Fruit fly (Drosophila melanogaster) whole organism, prepupa: ENCODE data around the gene bero.

Experiments
- CG1621 ChIP-seq: fragments of 200-800 bp; sonication (Bioruptor generic); optimal IDR thresholded peaks from 3 replicates; lab custom pipeline; 2018; ENCODE audit warnings: missing biosample characterization, mild to moderate bottlenecking, missing genetic modification characterization
- CG3032 ChIP-seq: fragments of 200-800 bp; optimal IDR thresholded peaks from 2 replicates; lab custom pipeline; 2019; ENCODE audit warnings: missing biosample characterization, mild to moderate bottlenecking, missing genetic modification characterization, moderate library complexity
- CG3919 ChIP-seq: fragments of 200-800 bp; sonication (Bioruptor generic); optimal IDR thresholded peaks from 3 replicates; lab custom pipeline; 2016; ENCODE audit warnings: missing biosample characterization, missing genetic modification characterization
- CG6276 ChIP-seq: fragments of 200-800 bp; sonication (Bioruptor generic); optimal IDR thresholded peaks from 2 replicates; lab custom pipeline; 2017; ENCODE audit warnings: missing biosample characterization, mild to moderate bottlenecking, missing genetic modification characterization
- Gug ChIP-seq: fragments of 200-800 bp; sonication (Bioruptor generic); IDR thresholded peaks from 2 replicates; pipeline ENCODE4 v1.3.6; 2022; ENCODE audit warnings: missing biosample characterization, missing genetic modification characterization
- esn ChIP-seq: fragments of 200-800 bp; sonication (Bioruptor generic); optimal IDR thresholded peaks from 2 replicates; lab custom pipeline; 2016; ENCODE audit warnings: missing biosample characterization, mild to moderate bottlenecking, missing genetic modification characterization, moderate library complexity
- fkh ChIP-seq: fragments of 200-800 bp; sonication (Bioruptor generic); optimal IDR thresholded peaks from 3 replicates; lab custom pipeline; 2017; ENCODE audit warnings: missing biosample characterization, mild to moderate bottlenecking, missing genetic modification characterization, moderate library complexity
- net ChIP-seq: fragments of 200-800 bp; sonication (Bioruptor generic); optimal IDR thresholded peaks from 3 replicates; lab custom pipeline; 2016; ENCODE audit warnings: missing biosample characterization, missing genetic modification characterization
- vri ChIP-seq: fragments of 200-800 bp; sonication (Bioruptor generic); optimal IDR thresholded peaks from 3 replicates; lab custom pipeline; 2016; ENCODE audit warnings: missing biosample characterization, mild to moderate bottlenecking, missing genetic modification characterization

DNA sequence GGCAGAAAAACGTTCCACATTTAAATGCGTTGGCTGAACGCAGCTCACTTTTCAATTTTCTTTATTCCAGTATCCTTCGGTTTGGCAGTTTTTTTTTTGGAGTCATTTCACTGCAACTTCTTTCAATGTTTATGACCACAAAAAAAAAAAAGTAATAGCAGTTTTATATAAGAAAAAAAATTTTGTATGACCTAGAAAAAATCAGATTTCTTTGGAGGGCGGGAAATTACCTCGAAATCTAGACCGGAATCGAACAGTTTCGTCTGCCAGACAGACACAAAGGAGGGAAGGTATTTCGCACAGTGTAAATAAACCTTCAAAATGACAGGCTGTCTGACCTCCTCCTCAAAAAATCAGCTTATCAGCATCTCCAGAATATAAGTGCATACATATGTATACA is 22.0 kb downstream of the bero start:
- peak; percentile 0 for TF ChIP-seq net (GFP tag; lab: Kevin White, UChicago)
- no peak for TF ChIP-seq Gug
- no peak for TF ChIP-seq CG1621
- no peak for TF ChIP-seq CG3032 (tag; lab: Kevin White, UChicago)
- TF ChIP-seq vri (GFP tag; lab: Kevin White, UChicago): peak; percentile 27
- TF ChIP-seq fkh: no peak
- no peak for TF ChIP-seq CG6276 (GFP tag; lab: Kevin White, UChicago)
- peak; percentile 69 for TF ChIP-seq esn (GFP tag; lab: Kevin White, UChicago)
- TF ChIP-seq CG3919 (GFP tag; lab: Kevin White, UChicago): peak; percentile 14
